Fruit fly (Drosophila melanogaster) S2 (cell line): ENCODE measurements around the gene CG8012.

Experiments
- CG8478 ChIP-seq: fragments of >200 bp; optimal IDR thresholded peaks from 2 replicates; lab custom pipeline; 2018
- CTCF ChIP-seq, 2 experiments: fragments of >200 bp; optimal IDR thresholded peaks; 2 replicates each; lab custom pipeline; 2018

dm6 chr3L:8193016-8193415 lies 22.1 kb upstream of the CG8012 start, which contains the start of gene CG7387:
- TF ChIP-seq CTCF (optimal IDR thresholded peaks at IDR 0.05; lab: Kevin White, UChicago) (no peak), CG8478 (lab: Kevin White, UChicago) (no peak)
